Fruit fly (Drosophila melanogaster) whole organism, prepupa: ENCODE results near the gene CG14624.

Experiments used
- Blimp-1 ChIP-seq: fragments of 200-800 bp; sonication (Bioruptor generic); optimal IDR thresholded peaks from 3 replicates; lab custom pipeline; 2017; ENCODE audit warnings: missing biosample characterization, missing genetic modification characterization, mild to moderate bottlenecking, moderate library complexity, missing genetic modification reagents
- CG31627 ChIP-seq: fragments of 200-800 bp; sonication (Bioruptor generic); optimal IDR thresholded peaks from 3 replicates; lab custom pipeline; 2016; ENCODE audit warnings: missing biosample characterization, missing genetic modification characterization
- CG4318 ChIP-seq: fragments of 200-800 bp; sonication (Bioruptor generic); optimal IDR thresholded peaks from 3 replicates; lab custom pipeline; 2017; ENCODE audit warnings: missing biosample characterization, mild to moderate bottlenecking, missing genetic modification characterization
- Gug ChIP-seq: fragments of 200-800 bp; sonication (Bioruptor generic); IDR thresholded peaks from 2 replicates; pipeline ENCODE4 v1.3.6; 2022; ENCODE audit warnings: missing biosample characterization, missing genetic modification characterization
- Hr39 ChIP-seq: fragments of 200-800 bp; sonication (Bioruptor generic); optimal IDR thresholded peaks from 2 replicates; lab custom pipeline; 2016; ENCODE audit warnings: missing biosample characterization, missing genetic modification characterization
- OdsH ChIP-seq: fragments of 200-800 bp; sonication (Bioruptor generic); optimal IDR thresholded peaks from 3 replicates; lab custom pipeline; 2016; ENCODE audit warnings: missing biosample characterization, missing genetic modification characterization
- Sox14 ChIP-seq: fragments of 200-800 bp; sonication (Bioruptor generic); optimal IDR thresholded peaks from 3 replicates; lab custom pipeline; 2016; ENCODE audit warnings: missing biosample characterization, missing genetic modification characterization
- salr ChIP-seq, 2 experiments: fragments of 200-800 bp; sonication (Bioruptor generic); optimal IDR thresholded peaks; 3 replicates each; lab custom pipeline; 2016 to 2018; ENCODE audit warnings: missing biosample characterization in 2 of 2, missing genetic modification characterization in 2 of 2, mild to moderate bottlenecking in 1 of 2
- spab ChIP-seq: fragments of 200-800 bp; sonication (Bioruptor generic); optimal IDR thresholded peaks from 2 replicates; lab custom pipeline; 2017; ENCODE audit warnings: missing biosample characterization, mild to moderate bottlenecking, missing genetic modification characterization, missing genetic modification reagents
- svp ChIP-seq: fragments of 200-800 bp; sonication (Bioruptor generic); peaks from one replicate; lab custom pipeline; 2016; ENCODE audit warnings: missing biosample characterization, missing genetic modification characterization
- topi ChIP-seq: fragments of 200-800 bp; sonication (Bioruptor generic); optimal IDR thresholded peaks from 3 replicates; lab custom pipeline; 2016; ENCODE audit warnings: missing biosample characterization, missing genetic modification characterization

- TF ChIP-seq OdsH (GFP tag; lab: Kevin White, UChicago), result no peak
- no peak for TF ChIP-seq svp (GFP tag; lab: Kevin White, UChicago)
- TF ChIP-seq Gug (GFP tag; lab: Robert Waterston, UW), result no peak
- no peak for TF ChIP-seq spab
- TF ChIP-seq Sox14 (GFP tag; lab: Kevin White, UChicago), result no peak
- TF ChIP-seq salr (GFP tag; optimal IDR thresholded peaks at IDR 0.05; lab: Kevin White, UChicago), result no peak
- TF ChIP-seq Hr39 (GFP tag; lab: Kevin White, UChicago), result no peak
- TF ChIP-seq Blimp-1 (GFP tag; lab: Kevin White, UChicago), result no peak
- TF ChIP-seq CG31627 (GFP tag; lab: Kevin White, UChicago), result no peak
- no peak for TF ChIP-seq topi (GFP tag; lab: Kevin White, UChicago)
- no peak for TF ChIP-seq CG4318 (GFP tag; lab: Kevin White, UChicago)
These were observed 33.0 kb upstream of the CG14624 start for dm6 chrX:1173564-1173963.
